3 fruit fly cellular contexts compared by ENCODE assay signal in the genomic region with DNA sequence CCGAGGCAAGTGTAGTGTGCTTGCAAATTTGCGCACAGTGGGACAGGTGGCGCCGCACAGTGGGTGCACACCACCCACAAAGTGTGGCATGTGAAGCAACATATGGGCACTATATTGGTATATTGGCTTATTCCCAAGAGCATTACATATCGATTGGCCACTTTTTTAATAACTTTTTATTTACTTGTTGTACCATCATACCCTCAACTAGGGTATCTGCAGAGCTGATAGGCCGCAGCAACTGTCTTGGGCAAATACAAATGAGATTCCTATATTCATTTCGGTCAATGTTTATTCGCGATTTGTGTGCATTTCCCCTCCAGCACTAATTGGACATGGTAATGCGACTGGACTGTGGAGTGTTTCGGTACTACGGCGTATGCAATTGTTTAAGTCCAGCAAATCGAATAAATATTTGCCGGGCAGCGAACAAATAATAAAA.
TF ChIP-seq lines count a peak whose summit lies in the region.

No protein-coding gene starts in this region.

TF ChIP-seq in whole organism, embryonic, 481 proteins besides CTCF, POLR2A, EP300 and RAD21 (continued from another document and continues in another):
- TF ChIP-seq CG32532 (GFP tag; IDR thresholded peaks at IDR 0.05; lab: Robert Waterston, UW) (peak; percentile 36; the same call in 1 of the 2 replicates), cwo (GFP tag; optimal IDR thresholded peaks at IDR 0.05; lab: Kevin White, UChicago) (peak; percentile 7), dimm (GFP tag; IDR thresholded peaks at IDR 0.05; lab: Robert Waterston, UW) (peak; percentile 18; the same call in 1 of the 2 replicates), maf-S (GFP tag; optimal IDR thresholded peaks at IDR 0.05; lab: Kevin White, UChicago) (no peak), bab2 (GFP tag; optimal IDR thresholded peaks at IDR 0.05; lab: Kevin White, UChicago) (peak; percentile 70), slp2 (GFP tag; optimal IDR thresholded peaks at IDR 0.05; lab: Kevin White, UChicago) (peak; percentile 8), CG12769 (tag; optimal IDR thresholded peaks at IDR 0.05; lab: Kevin White, UChicago) (peak; percentile 43), fd102C (GFP tag; optimal IDR thresholded peaks at IDR 0.05; lab: Kevin White, UChicago) (no peak), slou (GFP tag; optimal IDR thresholded peaks at IDR 0.05; lab: Kevin White, UChicago) (peak; percentile 5), Ravus (GFP tag; IDR thresholded peaks at IDR 0.05; lab: Robert Waterston, UW) (no peak), hth (optimal IDR thresholded peaks at IDR 0.05; lab: Kevin White, UChicago) (no peak), CG7963 (GFP tag; IDR thresholded peaks at IDR 0.05; lab: Robert Waterston, UW; ENCODE audit: partially characterized antibody) (no peak), fd3F (GFP tag; optimal IDR thresholded peaks at IDR 0.05; lab: Kevin White, UChicago) (no peak), zfh2 (GFP tag; optimal IDR thresholded peaks at IDR 0.05; lab: Kevin White, UChicago) (peak; percentile 10), YL-1 (GFP tag; optimal IDR thresholded peaks at IDR 0.05; lab: Kevin White, UChicago) (no peak), sqz (GFP tag; optimal IDR thresholded peaks at IDR 0.05; lab: Kevin White, UChicago) (peak; percentile 7), cg (GFP tag; optimal IDR thresholded peaks at IDR 0.05; lab: Kevin White, UChicago) (no peak), CG1603 (tag; optimal IDR thresholded peaks at IDR 0.05; lab: Kevin White, UChicago) (peak; percentile 89), Hr3 (GFP tag; optimal IDR thresholded peaks at IDR 0.05; lab: Kevin White, UChicago) (peak; percentile 19), CG3407 (GFP tag; optimal IDR thresholded peaks at IDR 0.05; lab: Kevin White, UChicago) (peak; percentile 82), h (optimal IDR thresholded peaks at IDR 0.05; lab: Kevin White, UChicago) (no peak), ttk (GFP tag; IDR thresholded peaks at IDR 0.05; lab: Robert Waterston, UW) (peak; percentile 32), br (optimal IDR thresholded peaks at IDR 0.05; lab: Kevin White, UChicago) (no peak), fd96Cb (tag; optimal IDR thresholded peaks at IDR 0.05; lab: Kevin White, UChicago) (peak; percentile 27), gsb (GFP tag; IDR thresholded peaks at IDR 0.05; lab: Robert Waterston, UW) (no peak), tup (GFP tag; optimal IDR thresholded peaks at IDR 0.05; lab: Kevin White, UChicago) (no peak), pros (GFP tag; optimal IDR thresholded peaks at IDR 0.05; lab: Kevin White, UChicago) (no peak), CG15011 (GFP tag; optimal IDR thresholded peaks at IDR 0.05; lab: Kevin White, UChicago) (no peak), Dad (GFP tag; optimal IDR thresholded peaks at IDR 0.05; lab: Kevin White, UChicago) (peak; percentile 7), chinmo (GFP tag; IDR thresholded peaks at IDR 0.05; lab: Robert Waterston, UW; ENCODE audit: partially characterized antibody) (no peak), Hr39 (optimal IDR thresholded peaks at IDR 0.05; lab: Kevin White, UChicago) (no peak), odd (GFP tag; optimal IDR thresholded peaks at IDR 0.05; lab: Kevin White, UChicago) (no peak), Tbp (GFP tag; optimal IDR thresholded peaks at IDR 0.05; lab: Kevin White, UChicago) (no peak), corto (GFP tag; optimal IDR thresholded peaks at IDR 0.05; lab: Kevin White, UChicago) (no peak), E2f2 (GFP tag; IDR thresholded peaks at IDR 0.05; lab: Robert Waterston, UW) (no peak), CG15696 (tag; optimal IDR thresholded peaks at IDR 0.05; lab: Kevin White, UChicago) (peak; percentile 67), CG1792 (GFP tag; optimal IDR thresholded peaks at IDR 0.05; lab: Kevin White, UChicago) (no peak), CG8290 (GFP tag; optimal IDR thresholded peaks at IDR 0.05; lab: Kevin White, UChicago) (no peak), CG8290 (tag; optimal IDR thresholded peaks at IDR 0.05; lab: Kevin White, UChicago) (peak in 1 of 2 experiments; percentile 76), Camta (GFP tag; optimal IDR thresholded peaks at IDR 0.05; lab: Kevin White, UChicago) (peak; percentile 52), sisA (GFP tag; IDR thresholded peaks at IDR 0.05; lab: Robert Waterston, UW) (peak; percentile 81), pho (GFP tag; optimal IDR thresholded peaks at IDR 0.05; lab: Kevin White, UChicago) (no peak), da (GFP tag; optimal IDR thresholded peaks at IDR 0.05; lab: Kevin White, UChicago) (no peak)

TF ChIP-seq in whole organism, prepupa, 60 proteins besides CTCF, POLR2A, EP300 and RAD21 (continued from another document):
- TF ChIP-seq CG11902 (GFP tag; optimal IDR thresholded peaks at IDR 0.05; lab: Kevin White, UChicago), result peak; percentile 59
- TF ChIP-seq ss (GFP tag; optimal IDR thresholded peaks at IDR 0.05; lab: Kevin White, UChicago), result peak; percentile 27 to 62
- peak; percentile 73 for TF ChIP-seq cyc (GFP tag; optimal IDR thresholded peaks at IDR 0.05; lab: Kevin White, UChicago)
- peak; percentile 28 for TF ChIP-seq Hr38 (GFP tag; optimal IDR thresholded peaks at IDR 0.05; lab: Kevin White, UChicago)
- no peak for TF ChIP-seq CG6854 (GFP tag; optimal IDR thresholded peaks at IDR 0.05; lab: Kevin White, UChicago)
- TF ChIP-seq CG32006 (GFP tag; optimal IDR thresholded peaks at IDR 0.05; lab: Kevin White, UChicago), result peak; percentile 94
- TF ChIP-seq fkh (GFP tag; optimal IDR thresholded peaks at IDR 0.05; lab: Kevin White, UChicago), result peak; percentile 83
- TF ChIP-seq CG6808 (GFP tag; optimal IDR thresholded peaks at IDR 0.05; lab: Kevin White, UChicago), result peak; percentile 69
- TF ChIP-seq Met (GFP tag; optimal IDR thresholded peaks at IDR 0.05; lab: Kevin White, UChicago), result peak; percentile 65
- TF ChIP-seq Sox14 (GFP tag; optimal IDR thresholded peaks at IDR 0.05; lab: Kevin White, UChicago), result peak; percentile 89
- peak; percentile 89 for TF ChIP-seq CG3919 (GFP tag; optimal IDR thresholded peaks at IDR 0.05; lab: Kevin White, UChicago)
- peak; percentile 88 for TF ChIP-seq acj6 (GFP tag; optimal IDR thresholded peaks at IDR 0.05; lab: Kevin White, UChicago)
- TF ChIP-seq Smox (GFP tag; optimal IDR thresholded peaks at IDR 0.05; lab: Kevin White, UChicago), result peak; percentile 55
- peak; percentile 88 for TF ChIP-seq CG15336 (GFP tag; IDR thresholded peaks at IDR 0.05; lab: Robert Waterston, UW)
- peak; percentile 91 for TF ChIP-seq Lpt (GFP tag; optimal IDR thresholded peaks at IDR 0.05; lab: Kevin White, UChicago)
- peak; percentile 76 for TF ChIP-seq fd59A (GFP tag; optimal IDR thresholded peaks at IDR 0.05; lab: Kevin White, UChicago)
- TF ChIP-seq topi (GFP tag; optimal IDR thresholded peaks at IDR 0.05; lab: Kevin White, UChicago), result peak; percentile 78
- peak; percentile 94 for TF ChIP-seq eg (GFP tag; IDR thresholded peaks at IDR 0.05; lab: Robert Waterston, UW)
- TF ChIP-seq Eip78C (GFP tag; lab: Kevin White, UChicago), result peak; percentile 96
- TF ChIP-seq CG8632 (GFP tag; optimal IDR thresholded peaks at IDR 0.05; lab: Kevin White, UChicago), result peak; percentile 77
- peak; percentile 80 for TF ChIP-seq CG10669 (GFP tag; optimal IDR thresholded peaks at IDR 0.05; lab: Kevin White, UChicago)
- TF ChIP-seq dac (GFP tag; optimal IDR thresholded peaks at IDR 0.05; lab: Kevin White, UChicago), result peak; percentile 88
- TF ChIP-seq net (GFP tag; optimal IDR thresholded peaks at IDR 0.05; lab: Kevin White, UChicago), result peak; percentile 88
- peak; percentile 78 for TF ChIP-seq Ets96B (tag; optimal IDR thresholded peaks at IDR 0.05; lab: Kevin White, UChicago)
- TF ChIP-seq CG11762 (GFP tag; optimal IDR thresholded peaks at IDR 0.05; lab: Kevin White, UChicago; ENCODE audit: insufficient read depth), result peak; percentile 80
- peak; percentile 89 for TF ChIP-seq CG8119 (GFP tag; IDR thresholded peaks at IDR 0.05; lab: Robert Waterston, UW)
- TF ChIP-seq spab (GFP tag; optimal IDR thresholded peaks at IDR 0.05; lab: Kevin White, UChicago), result peak; percentile 68
- TF ChIP-seq svp (GFP tag; lab: Kevin White, UChicago), result peak; percentile 86
- peak; percentile 77 for TF ChIP-seq lz (GFP tag; optimal IDR thresholded peaks at IDR 0.05; lab: Kevin White, UChicago)
- peak; percentile 58 for TF ChIP-seq dsx (GFP tag; optimal IDR thresholded peaks at IDR 0.05; lab: Kevin White, UChicago; ENCODE audit: poor library complexity, severe bottlenecking)
- TF ChIP-seq achi (GFP tag; optimal IDR thresholded peaks at IDR 0.05; lab: Kevin White, UChicago), result peak; percentile 87
- TF ChIP-seq CG1621 (tag; optimal IDR thresholded peaks at IDR 0.05; lab: Kevin White, UChicago), result peak; percentile 73
- TF ChIP-seq pdm3 (GFP tag; optimal IDR thresholded peaks at IDR 0.05; lab: Kevin White, UChicago), result peak; percentile 90
- peak; percentile 93 for TF ChIP-seq CG6163 (GFP tag; IDR thresholded peaks at IDR 0.05; lab: Robert Waterston, UW)
- TF ChIP-seq CG11294 (GFP tag; IDR thresholded peaks at IDR 0.05; lab: Robert Waterston, UW), result peak; percentile 84
- TF ChIP-seq CG31627 (GFP tag; optimal IDR thresholded peaks at IDR 0.05; lab: Kevin White, UChicago), result peak; percentile 63
- peak; percentile 34 for TF ChIP-seq fd85E (GFP tag; optimal IDR thresholded peaks at IDR 0.05; lab: Kevin White, UChicago)
- peak; percentile 43 for TF ChIP-seq vri (GFP tag; optimal IDR thresholded peaks at IDR 0.05; lab: Kevin White, UChicago)
- TF ChIP-seq esn (GFP tag; optimal IDR thresholded peaks at IDR 0.05; lab: Kevin White, UChicago), result peak; percentile 76
- peak; percentile 76 for TF ChIP-seq Hr39 (GFP tag; optimal IDR thresholded peaks at IDR 0.05; lab: Kevin White, UChicago)

TF ChIP-seq in whole organism, wandering third instar larva, 38 proteins besides CTCF, POLR2A, EP300 and RAD21 (continued from another document):
- TF ChIP-seq rgr (GFP tag; optimal IDR thresholded peaks at IDR 0.05; lab: Kevin White, UChicago), result peak; percentile 69
